Worm (Caenorhabditis elegans) whole organism, L1 larva: ENCODE measurements around the gene gly-14.

Experiments used
- ama-1 ChIP-seq: fragments of 150-350 bp; optimal IDR thresholded peaks from 2 replicates; lab custom pipeline; 2014
- ceh-63 ChIP-seq: fragments of 200-800 bp; sonication (Bioruptor generic); optimal IDR thresholded peaks from 2 replicates; lab custom pipeline; 2018; ENCODE audit warnings: mild to moderate bottlenecking, missing genetic modification characterization, missing compliant biosample characterization
- ceh-82 ChIP-seq, 3 experiments: fragments of 150-350 bp in 1 of 3; sonication (generic microtip) in 2 of 3; optimal IDR thresholded peaks; 2 replicates each; lab custom pipeline; 2014 to 2017; ENCODE audit warnings: missing biosample characterization in 3 of 3, missing genetic modification characterization in 3 of 3
- elt-3 ChIP-seq, 6 experiments: fragments of 150-350 bp in 1 of 6; sonication (generic microtip); optimal IDR thresholded peaks; 2 replicates each; lab custom pipeline; 2017 to 2018; ENCODE audit warnings: missing biosample characterization in 6 of 6, missing genetic modification characterization in 6 of 6, inconsistent platforms in 1 of 6
- fkh-10 ChIP-seq: sonication (generic microtip); optimal IDR thresholded peaks from 2 replicates; lab custom pipeline; 2017; ENCODE audit warnings: missing biosample characterization, missing genetic modification reagents, missing genetic modification characterization
- lin-13 ChIP-seq: fragments of 150-350 bp; optimal IDR thresholded peaks from 2 replicates; lab custom pipeline; 2014; ENCODE audit warnings: missing biosample characterization, missing genetic modification reagents, missing genetic modification characterization
- nhr-11 ChIP-seq: fragments of 150-350 bp; optimal IDR thresholded peaks from 2 replicates; lab custom pipeline; 2014; ENCODE audit warnings: missing biosample characterization, missing genetic modification characterization
- nhr-237 ChIP-seq: fragments of 150-350 bp; optimal IDR thresholded peaks from 2 replicates; lab custom pipeline; 2014; ENCODE audit warnings: missing biosample characterization, missing genetic modification characterization
- nhr-28 ChIP-seq: fragments of 150-350 bp; optimal IDR thresholded peaks from 2 replicates; lab custom pipeline; 2014; ENCODE audit warnings: missing biosample characterization, missing genetic modification characterization
- nhr-47 ChIP-seq: sonication (generic microtip); optimal IDR thresholded peaks from 2 replicates; lab custom pipeline; 2016; ENCODE audit warnings: mild to moderate bottlenecking, missing genetic modification characterization, moderate library complexity, missing compliant biosample characterization
- pqm-1 ChIP-seq: sonication (generic microtip); optimal IDR thresholded peaks from 3 replicates; lab custom pipeline; 2017; ENCODE audit warnings: missing biosample characterization, missing genetic modification characterization
- skn-1 ChIP-seq: fragments of 150-350 bp; optimal IDR thresholded peaks from 2 replicates; lab custom pipeline; 2014; ENCODE audit warnings: missing biosample characterization, missing genetic modification characterization
- ztf-11 ChIP-seq, 2 experiments: sonication (generic microtip); optimal IDR thresholded peaks; 2 replicates each; lab custom pipeline; 2016 to 2017; ENCODE audit warnings: missing genetic modification characterization in 2 of 2, missing biosample characterization in 1 of 2, missing compliant biosample characterization in 1 of 2
- ztf-4 ChIP-seq: fragments of 150-350 bp; optimal IDR thresholded peaks from 2 replicates; lab custom pipeline; 2014; ENCODE audit warnings: missing biosample characterization, missing genetic modification characterization

- no peak for TF ChIP-seq ceh-82 (tag; optimal IDR thresholded peaks at IDR 0.05; lab: Kevin White, UChicago)
- no peak for TF ChIP-seq nhr-237 (tag; lab: Kevin White, UChicago)
- TF ChIP-seq skn-1 (tag; lab: Kevin White, UChicago), result no peak
- TF ChIP-seq nhr-47 (tag; lab: Kevin White, UChicago), result no peak
- TF ChIP-seq ztf-11 (tag; optimal IDR thresholded peaks at IDR 0.05; lab: Kevin White, UChicago), result no peak
- no peak for TF ChIP-seq ztf-4 (tag; lab: Kevin White, UChicago)
- TF ChIP-seq ceh-63 (GFP tag; lab: Kevin White, UChicago), result no peak
- TF ChIP-seq ama-1 (lab: Kevin White, UChicago), result no peak
- no peak for TF ChIP-seq nhr-11
- TF ChIP-seq elt-3 (tag; optimal IDR thresholded peaks at IDR 0.05; lab: Kevin White, UChicago), result no peak
- no peak for TF ChIP-seq nhr-28 (tag; lab: Kevin White, UChicago)
- TF ChIP-seq fkh-10, result no peak
- no peak for TF ChIP-seq lin-13 (GFP tag; lab: Kevin White, UChicago)
- TF ChIP-seq pqm-1, result no peak
Observed at ce11 chrIII:3493138-3493537, at the start of gene gly-14.
